Worm (Caenorhabditis elegans) whole organism, L2 larva: ENCODE results near the gene etc-1.

Experiments used
- Y55F3AM.14 ChIP-seq: fragments of 200-800 bp; sonication (Bioruptor generic); optimal IDR thresholded peaks from 2 replicates; lab custom pipeline; 2018; ENCODE audit warnings: mild to moderate bottlenecking, missing genetic modification characterization, missing compliant biosample characterization
- aly-2 ChIP-seq: fragments of 150-350 bp; optimal IDR thresholded peaks from 2 replicates; lab custom pipeline; 2014; ENCODE audit warnings: missing biosample characterization, missing genetic modification characterization
- ceh-16 ChIP-seq: fragments of 150-350 bp; optimal IDR thresholded peaks from 2 replicates; lab custom pipeline; 2014; ENCODE audit warnings: missing biosample characterization, missing genetic modification characterization
- fos-1 ChIP-seq: fragments of 150-350 bp; optimal IDR thresholded peaks from 2 replicates; lab custom pipeline; 2014; ENCODE audit warnings: missing biosample characterization, missing genetic modification characterization
- lin-39 ChIP-seq: fragments of 150-350 bp; optimal IDR thresholded peaks from 2 replicates; lab custom pipeline; 2014; ENCODE audit warnings: missing biosample characterization, missing genetic modification reagents, missing genetic modification characterization
- nhr-21 ChIP-seq: fragments of 150-350 bp; optimal IDR thresholded peaks from 2 replicates; lab custom pipeline; 2014; ENCODE audit warnings: missing biosample characterization, missing genetic modification characterization
- nhr-77 ChIP-seq: fragments of 150-350 bp; optimal IDR thresholded peaks from 2 replicates; lab custom pipeline; 2014; ENCODE audit warnings: missing biosample characterization, missing genetic modification characterization
- sma-3 ChIP-seq: sonication (generic microtip); optimal IDR thresholded peaks from 2 replicates; lab custom pipeline; 2016; ENCODE audit warnings: missing genetic modification reagents, missing genetic modification characterization, missing compliant biosample characterization
- unc-62 ChIP-seq: fragments of 150-350 bp; optimal IDR thresholded peaks from 2 replicates; lab custom pipeline; 2014; ENCODE audit warnings: missing biosample characterization, missing genetic modification reagents, missing genetic modification characterization
- ztf-11 ChIP-seq: sonication (generic microtip); optimal IDR thresholded peaks from 2 replicates; lab custom pipeline; 2017; ENCODE audit warnings: missing biosample characterization, missing genetic modification characterization

- TF ChIP-seq sma-3 (GFP tag; lab: Kevin White, UChicago), result no peak
- TF ChIP-seq unc-62, result no peak
- TF ChIP-seq aly-2 (tag; lab: Kevin White, UChicago), result no peak
- no peak for TF ChIP-seq nhr-77 (tag; lab: Kevin White, UChicago)
- TF ChIP-seq lin-39 (tag; lab: Kevin White, UChicago), result no peak
- TF ChIP-seq ztf-11 (tag; lab: Kevin White, UChicago), result no peak
- TF ChIP-seq ceh-16 (tag; lab: Kevin White, UChicago), result no peak
- TF ChIP-seq Y55F3AM.14 (GFP tag; lab: Kevin White, UChicago), result no peak
- TF ChIP-seq nhr-21 (tag; lab: Kevin White, UChicago), result no peak
- TF ChIP-seq fos-1, result peak; percentile 14
Observed at ce11 chrII:8683933-8684332, 19.3 kb downstream of the etc-1 start.
